Worm (Caenorhabditis elegans): ENCODE results near the gene F02A9.7.

DNA sequence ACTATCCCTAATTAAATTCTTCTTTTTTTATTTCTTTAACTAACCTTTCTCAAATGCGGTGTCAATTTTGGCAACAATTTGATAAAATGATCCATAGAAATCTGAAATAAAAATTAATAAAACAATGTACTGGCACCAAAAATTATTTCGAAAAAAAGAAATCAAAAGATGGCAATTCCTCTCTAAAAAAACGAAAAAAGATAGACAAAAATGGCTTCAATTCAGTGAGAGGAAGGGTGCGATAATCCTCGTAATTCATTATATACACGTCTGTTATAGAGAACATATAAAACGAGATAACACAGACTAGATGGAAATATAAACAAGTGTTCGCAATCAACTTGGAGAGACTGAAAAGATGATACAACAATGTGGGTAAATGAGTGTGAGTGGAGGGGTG is 29.6 kb downstream of the F02A9.7 start, which contains the start of gene R107.2:
- TF ChIP-seq nhr-12 (tag; optimal IDR thresholded peaks at IDR 0.05) (no peak), elt-3 (tag; optimal IDR thresholded peaks at IDR 0.05) (no peak), nhr-2 (tag; optimal IDR thresholded peaks at IDR 0.05) (no peak), mep-1 (tag; optimal IDR thresholded peaks at IDR 0.05) (no peak)

Data from whole organism, mixed stage, embryonic.